Worm (Caenorhabditis elegans): ENCODE measurements around the gene F11D11.4.

Gene F11D11.4

ce11 chrV:18723604-18724003 is 37.6 kb upstream of the F11D11.4 start (continued):
- TF ChIP-seq unc-42 (tag; optimal IDR thresholded peaks at IDR 0.05) (peak; percentile 85), ceh-30 (tag; optimal IDR thresholded peaks at IDR 0.05) (peak; percentile 92), dmd-4 (tag; optimal IDR thresholded peaks at IDR 0.05; ENCODE audit: borderline replicate concordance) (peak; percentile 35), hlh-8 (tag; optimal IDR thresholded peaks at IDR 0.05) (no peak), tbx-7 (tag; optimal IDR thresholded peaks at IDR 0.05) (no peak), lim-6 (tag; optimal IDR thresholded peaks at IDR 0.05) (peak; percentile 56), pqm-1 (tag; optimal IDR thresholded peaks at IDR 0.05) (peak; percentile 65), madf-2 (tag; optimal IDR thresholded peaks at IDR 0.05) (no peak), elt-2 (tag; optimal IDR thresholded peaks at IDR 0.05) (peak; percentile 14), sdc-2 (tag; optimal IDR thresholded peaks at IDR 0.05) (peak; percentile 61), Y22D7AL.16 (tag; optimal IDR thresholded peaks at IDR 0.05) (no peak), fax-1 (tag; optimal IDR thresholded peaks at IDR 0.05) (no peak), fkh-10 (GFP tag; optimal IDR thresholded peaks at IDR 0.05) (no peak), ets-4 (tag; optimal IDR thresholded peaks at IDR 0.05) (peak; percentile 62), ceh-48 (tag; optimal IDR thresholded peaks at IDR 0.05) (peak; percentile 90), ceh-19 (GFP tag; optimal IDR thresholded peaks at IDR 0.05) (peak; percentile 85), nhr-11 (tag; optimal IDR thresholded peaks at IDR 0.05) (no peak), ztf-16 (tag; optimal IDR thresholded peaks at IDR 0.05) (peak; percentile 26), ceh-9 (tag; optimal IDR thresholded peaks at IDR 0.05) (no peak), ceh-45 (GFP tag; IDR thresholded peaks at IDR 0.05) (no peak), F13H6.1 (tag; optimal IDR thresholded peaks at IDR 0.05) (peak; percentile 58), ceh-24 (tag; optimal IDR thresholded peaks at IDR 0.05) (no peak), pha-2 (tag; optimal IDR thresholded peaks at IDR 0.05) (peak; percentile 59), pat-9 (tag; optimal IDR thresholded peaks at IDR 0.05) (peak; percentile 49), hlh-30 (tag; optimal IDR thresholded peaks at IDR 0.05; ENCODE audit: insufficient read depth) (peak; percentile 67), ceh-31 (tag; optimal IDR thresholded peaks at IDR 0.05) (peak; percentile 97), ref-2 (tag; optimal IDR thresholded peaks at IDR 0.05) (no peak), ceh-34 (tag; optimal IDR thresholded peaks at IDR 0.05) (peak; percentile 50), ttx-3 (tag; optimal IDR thresholded peaks at IDR 0.05) (no peak), unc-86 (tag; optimal IDR thresholded peaks at IDR 0.05) (peak; percentile 54), ceh-14 (tag; optimal IDR thresholded peaks at IDR 0.05) (peak; percentile 76), npax-4 (tag; optimal IDR thresholded peaks at IDR 0.05) (no peak), nfya-1 (tag; optimal IDR thresholded peaks at IDR 0.05) (peak; percentile 97), eyg-1 (tag; optimal IDR thresholded peaks at IDR 0.05) (no peak), hlh-15 (tag; optimal IDR thresholded peaks at IDR 0.05) (no peak)

ce11 chrV:18724076-18724475 is 37.1 kb upstream of the F11D11.4 start:
- TF ChIP-seq elt-2 (tag; optimal IDR thresholded peaks at IDR 0.05): no peak
- no peak for TF ChIP-seq Y22D7AL.16 (tag; optimal IDR thresholded peaks at IDR 0.05)
- TF ChIP-seq tbx-7 (tag; optimal IDR thresholded peaks at IDR 0.05): no peak
- TF ChIP-seq unc-55 (GFP tag; optimal IDR thresholded peaks at IDR 0.05): no peak
- no peak for TF ChIP-seq rnt-1 (tag; optimal IDR thresholded peaks at IDR 0.05)
- no peak for TF ChIP-seq hlh-6 (tag; optimal IDR thresholded peaks at IDR 0.05)

ce11 chrV:18725858-18726257 is 35.3 kb upstream of the F11D11.4 start:
- TF ChIP-seq odd-2 (tag; optimal IDR thresholded peaks at IDR 0.05) (no peak), unc-42 (tag; optimal IDR thresholded peaks at IDR 0.05) (peak; percentile 72), hlh-13 (GFP tag; optimal IDR thresholded peaks at IDR 0.05) (no peak), tbx-7 (tag; optimal IDR thresholded peaks at IDR 0.05) (no peak)
